Worm (Caenorhabditis elegans) whole organism, L1 larva: ENCODE results near the gene fmo-4.

Experiments
- aha-1 ChIP-seq: fragments of 150-350 bp; optimal IDR thresholded peaks from 2 replicates; lab custom pipeline; 2014; ENCODE audit warnings: missing biosample characterization, missing genetic modification characterization
- ama-1 ChIP-seq: fragments of 150-350 bp; optimal IDR thresholded peaks from 2 replicates; lab custom pipeline; 2014
- lin-15B ChIP-seq: fragments of 150-350 bp; sonication (generic microtip); optimal IDR thresholded peaks from 3 replicates; lab custom pipeline; 2014; ENCODE audit warnings: missing biosample characterization, missing genetic modification characterization
- nhr-77 ChIP-seq: fragments of 150-350 bp; optimal IDR thresholded peaks from 2 replicates; lab custom pipeline; 2014; ENCODE audit warnings: missing biosample characterization, missing genetic modification characterization
- skn-1 ChIP-seq: fragments of 150-350 bp; optimal IDR thresholded peaks from 2 replicates; lab custom pipeline; 2014; ENCODE audit warnings: missing biosample characterization, missing genetic modification characterization
- sox-4 ChIP-seq: sonication (generic microtip); optimal IDR thresholded peaks from 2 replicates; lab custom pipeline; 2016; ENCODE audit warnings: missing genetic modification characterization, missing compliant biosample characterization

DNA sequence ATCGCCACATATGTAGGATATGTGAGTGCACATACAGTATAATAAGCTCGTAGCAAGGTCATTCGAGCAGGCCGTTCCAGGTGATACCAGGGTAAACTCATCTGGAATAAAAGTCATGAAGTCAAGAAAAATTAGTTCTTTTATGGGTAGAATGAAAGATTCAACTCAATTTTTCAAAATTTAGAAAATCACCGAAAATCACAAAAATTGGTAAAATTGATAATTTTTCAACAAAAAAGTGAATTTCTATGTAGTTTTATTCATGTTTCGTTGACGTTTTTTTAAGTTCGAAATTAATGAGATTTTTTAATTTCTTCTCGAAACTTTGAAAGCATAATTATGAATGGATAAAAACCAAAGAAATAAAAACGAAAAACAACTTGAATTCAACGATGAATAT, 15.2 kb upstream of the fmo-4 start, which contains the start of gene F53F4.16:
- TF ChIP-seq ama-1 (no peak), lin-15B (no peak), sox-4 (tag; lab: Kevin White, UChicago) (no peak), aha-1 (no peak), skn-1 (tag; lab: Kevin White, UChicago) (no peak), nhr-77 (tag; lab: Kevin White, UChicago) (no peak)
